Worm (Caenorhabditis elegans): ENCODE data around the gene F02D10.3.

ce11 chrX:13456442-13456841, 6.0 kb downstream of the F02D10.3 start, which contains the start of gene flr-1:
- TF ChIP-seq F13H6.1 (tag; optimal IDR thresholded peaks at IDR 0.05) (no peak), nfya-1 (tag; optimal IDR thresholded peaks at IDR 0.05) (no peak), nhr-11 (tag; optimal IDR thresholded peaks at IDR 0.05) (no peak)
